Worm (Caenorhabditis elegans): Measurements from ENCODE around the gene mrps-21.

mrps-21 gene

ce11 chrIV:4665079-4665478 is 5.8 kb upstream of the mrps-21 start, which contains the start of gene F29B9.1:
F29B9.1 (plus strand) TSS chrIV:4665379.
- TF ChIP-seq dao-5 (tag; optimal IDR thresholded peaks at IDR 0.05) (no peak), W03F9.2 (tag; optimal IDR thresholded peaks at IDR 0.05) (no peak), him-1 (tag; optimal IDR thresholded peaks at IDR 0.05) (no peak)

- TF ChIP-seq dao-5 (tag; optimal IDR thresholded peaks at IDR 0.05) (no peak), W03F9.2 (tag; optimal IDR thresholded peaks at IDR 0.05) (peak; percentile 93), him-1 (tag; optimal IDR thresholded peaks at IDR 0.05) (peak; percentile 39)
Observed at ce11 chrIV:4660151-4661041, 1.1 kb upstream of the mrps-21 start, which contains the start of the genes F29B9.11 and jmjd-1.2. F29B9.11 (minus strand) TSS chrIV:4660201. jmjd-1.2 (plus strand) TSS chrIV:4660991.

ce11 chrIV:4657874-4658273 is 1.4 kb downstream of the mrps-21 start, which contains the start of gene col-111:
col-111 (minus strand) TSS chrIV:4657974.
- no peak for TF ChIP-seq W03F9.2 (tag; optimal IDR thresholded peaks at IDR 0.05)
- no peak for TF ChIP-seq him-1 (tag; optimal IDR thresholded peaks at IDR 0.05)
- TF ChIP-seq dao-5 (tag; optimal IDR thresholded peaks at IDR 0.05): no peak

- TF ChIP-seq him-1 (tag; optimal IDR thresholded peaks at IDR 0.05) (no peak), dao-5 (tag; optimal IDR thresholded peaks at IDR 0.05) (no peak), W03F9.2 (tag; optimal IDR thresholded peaks at IDR 0.05) (no peak)
Observed at ce11 chrIV:4656380-4656779, 2.9 kb downstream of the mrps-21 start.

- no peak for TF ChIP-seq dao-5 (tag; optimal IDR thresholded peaks at IDR 0.05)
- TF ChIP-seq him-1 (tag; optimal IDR thresholded peaks at IDR 0.05): no peak
- no peak for TF ChIP-seq W03F9.2 (tag; optimal IDR thresholded peaks at IDR 0.05)
Observed at ce11 chrIV:4655979-4656378, 3.3 kb downstream of the mrps-21 start.

ce11 chrIV:4653708-4654107 is 5.6 kb downstream of the mrps-21 start:
- no peak for TF ChIP-seq W03F9.2 (tag; optimal IDR thresholded peaks at IDR 0.05)
- TF ChIP-seq dao-5 (tag; optimal IDR thresholded peaks at IDR 0.05): no peak
- TF ChIP-seq him-1 (tag; optimal IDR thresholded peaks at IDR 0.05): no peak

- TF ChIP-seq him-1 (tag; optimal IDR thresholded peaks at IDR 0.05) (no peak), dao-5 (tag; optimal IDR thresholded peaks at IDR 0.05) (no peak), W03F9.2 (tag; optimal IDR thresholded peaks at IDR 0.05) (no peak)
Observed at ce11 chrIV:4652962-4653361, 6.4 kb downstream of the mrps-21 start, which contains the start of gene psr-1. psr-1 (plus strand) TSS chrIV:4653262.

- TF ChIP-seq W03F9.2 (tag; optimal IDR thresholded peaks at IDR 0.05) (no peak), dao-5 (tag; optimal IDR thresholded peaks at IDR 0.05) (no peak), him-1 (tag; optimal IDR thresholded peaks at IDR 0.05) (no peak)
Observed at ce11 chrIV:4652365-4652844, 6.9 kb downstream of the mrps-21 start, which contains the start of gene F29B9.5. F29B9.5 (plus strand) TSS chrIV:4652415.

ce11 chrIV:4650624-4651094 is 8.7 kb downstream of the mrps-21 start, which contains the start of gene ubc-9:
ubc-9 (plus strand) TSS chrIV:4651044.
- TF ChIP-seq him-1 (tag; optimal IDR thresholded peaks at IDR 0.05) (peak; percentile 52), dao-5 (tag; optimal IDR thresholded peaks at IDR 0.05) (no peak), W03F9.2 (tag; optimal IDR thresholded peaks at IDR 0.05) (peak; percentile 27)

- TF ChIP-seq him-1 (tag; optimal IDR thresholded peaks at IDR 0.05): no peak
- no peak for TF ChIP-seq dao-5 (tag; optimal IDR thresholded peaks at IDR 0.05)
- TF ChIP-seq W03F9.2 (tag; optimal IDR thresholded peaks at IDR 0.05): no peak
Observed at ce11 chrIV:4649460-4649859, 9.9 kb downstream of the mrps-21 start, which contains the start of gene F29B9.7. F29B9.7 (plus strand) TSS chrIV:4649760.

- TF ChIP-seq him-1 (tag; optimal IDR thresholded peaks at IDR 0.05): no peak
- no peak for TF ChIP-seq W03F9.2 (tag; optimal IDR thresholded peaks at IDR 0.05)
- no peak for TF ChIP-seq dao-5 (tag; optimal IDR thresholded peaks at IDR 0.05)
Observed at ce11 chrIV:4647385-4647784, 11.9 kb downstream of the mrps-21 start, which contains the start of gene F29B9.8. F29B9.8 (plus strand) TSS chrIV:4647685.

ce11 chrIV:4645243-4645642 is 14.1 kb downstream of the mrps-21 start:
- no peak for TF ChIP-seq dao-5 (tag; optimal IDR thresholded peaks at IDR 0.05)
- no peak for TF ChIP-seq W03F9.2 (tag; optimal IDR thresholded peaks at IDR 0.05)
- TF ChIP-seq him-1 (tag; optimal IDR thresholded peaks at IDR 0.05): no peak

ce11 chrIV:4643577-4643976 is 15.7 kb downstream of the mrps-21 start:
- TF ChIP-seq him-1 (tag; optimal IDR thresholded peaks at IDR 0.05) (no peak), W03F9.2 (tag; optimal IDR thresholded peaks at IDR 0.05) (no peak), dao-5 (tag; optimal IDR thresholded peaks at IDR 0.05) (no peak)

ce11 chrIV:4640941-4641340 is 18.4 kb downstream of the mrps-21 start:
- TF ChIP-seq him-1 (tag; optimal IDR thresholded peaks at IDR 0.05) (no peak), W03F9.2 (tag; optimal IDR thresholded peaks at IDR 0.05) (no peak), dao-5 (tag; optimal IDR thresholded peaks at IDR 0.05) (no peak)
